Worm (Caenorhabditis elegans) whole organism, L2 larva: ENCODE results near the gene T24G10.2.

Experiments
- elt-3 ChIP-seq: sonication (generic microtip); optimal IDR thresholded peaks from 2 replicates; lab custom pipeline; 2017; ENCODE audit warnings: missing biosample characterization, missing genetic modification characterization
- lsy-2 ChIP-seq, 2 experiments: fragments of 150-350 bp in 1 of 2; sonication (generic microtip) in 1 of 2; optimal IDR thresholded peaks; 2 replicates each; lab custom pipeline; 2014 to 2017; ENCODE audit warnings: missing biosample characterization in 2 of 2, missing genetic modification characterization in 2 of 2
- nhr-12 ChIP-seq: fragments of 150-350 bp; optimal IDR thresholded peaks from 2 replicates; lab custom pipeline; 2014; ENCODE audit warnings: missing biosample characterization, missing genetic modification characterization
- nhr-77 ChIP-seq: fragments of 150-350 bp; optimal IDR thresholded peaks from 2 replicates; lab custom pipeline; 2014; ENCODE audit warnings: missing biosample characterization, missing genetic modification characterization
- skn-1 ChIP-seq: sonication (generic microtip); optimal IDR thresholded peaks from 2 replicates; lab custom pipeline; 2017; ENCODE audit warnings: missing biosample characterization, missing genetic modification characterization
- sma-3 ChIP-seq: sonication (generic microtip); optimal IDR thresholded peaks from 2 replicates; lab custom pipeline; 2016; ENCODE audit warnings: missing genetic modification reagents, missing genetic modification characterization, missing compliant biosample characterization
- unc-62 ChIP-seq: fragments of 150-350 bp; optimal IDR thresholded peaks from 2 replicates; lab custom pipeline; 2014; ENCODE audit warnings: missing biosample characterization, missing genetic modification reagents, missing genetic modification characterization
- zag-1 ChIP-seq: fragments of 150-350 bp; optimal IDR thresholded peaks from 2 replicates; lab custom pipeline; 2014; ENCODE audit warnings: missing biosample characterization, missing genetic modification characterization
- ztf-11 ChIP-seq: sonication (generic microtip); optimal IDR thresholded peaks from 2 replicates; lab custom pipeline; 2017; ENCODE audit warnings: missing biosample characterization, missing genetic modification characterization
- ztf-4 ChIP-seq: fragments of 150-350 bp; optimal IDR thresholded peaks from 2 replicates; lab custom pipeline; 2014; ENCODE audit warnings: missing biosample characterization, missing genetic modification characterization

ce11 chrIII:5404998-5405397 is 37.6 kb downstream of the T24G10.2 start:
- no peak for TF ChIP-seq ztf-4 (tag; lab: Kevin White, UChicago)
- TF ChIP-seq zag-1 (tag; lab: Kevin White, UChicago) = no peak
- TF ChIP-seq sma-3 (GFP tag; lab: Kevin White, UChicago) = no peak
- TF ChIP-seq unc-62 (GFP tag; lab: Kevin White, UChicago) = no peak
- TF ChIP-seq ztf-11 (tag; lab: Kevin White, UChicago) = no peak
- no peak for TF ChIP-seq nhr-77 (tag; lab: Kevin White, UChicago)
- TF ChIP-seq skn-1 = no peak
- TF ChIP-seq elt-3 = no peak
- TF ChIP-seq lsy-2 (tag; optimal IDR thresholded peaks at IDR 0.05; lab: Kevin White, UChicago) = no peak
- TF ChIP-seq nhr-12 (tag; lab: Kevin White, UChicago) = no peak
